Worm (Caenorhabditis elegans): ENCODE data around the gene srbc-38.

srbc-38 gene

ce11 chrV:667459-667858, 39.6 kb upstream of the srbc-38 start, which contains the start of gene nhr-180:
TSS of gene nhr-180 (minus strand) at chrV:667510.
- TF ChIP-seq nhr-80 (tag; optimal IDR thresholded peaks at IDR 0.05) (peak; percentile 58), attf-5 (GFP tag; optimal IDR thresholded peaks at IDR 0.05) (peak; percentile 23), hmg-1.2 (GFP tag; IDR thresholded peaks at IDR 0.05) (peak; percentile 47; the same call in 1 of the 2 replicates), Y56A3A.18 (GFP tag; IDR thresholded peaks at IDR 0.05) (no peak)

- TF ChIP-seq attf-6 (GFP tag; IDR thresholded peaks at IDR 0.05) (no peak), rec-8 (tag; optimal IDR thresholded peaks at IDR 0.05) (no peak), him-1 (tag; optimal IDR thresholded peaks at IDR 0.05) (no peak), nhr-80 (tag; optimal IDR thresholded peaks at IDR 0.05) (no peak), F33H1.4 (GFP tag; IDR thresholded peaks at IDR 0.05) (no peak), lir-1 (GFP tag; conservative IDR thresholded peaks at IDR 0.05) (no peak), tbx-9 (tag; optimal IDR thresholded peaks at IDR 0.05; ENCODE audit: borderline replicate concordance) (no peak), D2030.7 (GFP tag; IDR thresholded peaks at IDR 0.05) (no peak), ceh-27 (GFP tag; optimal IDR thresholded peaks at IDR 0.05) (no peak), ztf-3 (GFP tag; optimal IDR thresholded peaks at IDR 0.05) (no peak), ztf-28 (GFP tag; IDR thresholded peaks at IDR 0.05) (no peak), attf-3 (GFP tag; conservative IDR thresholded peaks at IDR 0.05) (no peak), zim-3 (tag; optimal IDR thresholded peaks at IDR 0.05) (no peak), xnd-1 (tag; optimal IDR thresholded peaks at IDR 0.05) (no peak)
Measured at ce11 chrV:671342-671741, 35.7 kb upstream of the srbc-38 start, which contains the start of gene sru-24. TSS of gene sru-24 (minus strand) at chrV:671442.

- TF ChIP-seq madf-3 (GFP tag; IDR thresholded peaks at IDR 0.05) (no peak), hsf-1 (GFP tag; IDR thresholded peaks at IDR 0.05) (no peak), egrh-3 (GFP tag; IDR thresholded peaks at IDR 0.05) (no peak), him-1 (tag; optimal IDR thresholded peaks at IDR 0.05) (no peak), ccch-3 (GFP tag; optimal IDR thresholded peaks at IDR 0.05) (no peak)
Measured at ce11 chrV:674213-674612, 32.8 kb upstream of the srbc-38 start, which contains the start of gene sru-25. TSS of gene sru-25 (minus strand) at chrV:674313.

ce11 chrV:676090-676489, 30.9 kb upstream of the srbc-38 start:
- TF ChIP-seq zfh-2 (GFP tag; conservative IDR thresholded peaks at IDR 0.05) (0 out of 2 replicates have a peak, but pooled peaks have one; percentile 42), F57A8.1 (GFP tag; optimal IDR thresholded peaks at IDR 0.05) (no peak), ceh-40 (GFP tag; IDR thresholded peaks at IDR 0.05) (no peak), hmg-1.2 (GFP tag; IDR thresholded peaks at IDR 0.05) (no peak), F52B5.7 (tag; optimal IDR thresholded peaks at IDR 0.05) (no peak), D2030.7 (GFP tag; IDR thresholded peaks at IDR 0.05) (no peak), hsf-1 (GFP tag; IDR thresholded peaks at IDR 0.05) (no peak), snpc-1.1 (tag; optimal IDR thresholded peaks at IDR 0.05; ENCODE audit: insufficient read depth) (peak; percentile 54), ceh-58 (GFP tag; IDR thresholded peaks at IDR 0.05) (no peak), hlh-26 (GFP tag; conservative IDR thresholded peaks at IDR 0.05) (no peak), sptf-2 (GFP tag; optimal IDR thresholded peaks at IDR 0.05) (no peak), F22D6.2 (tag; optimal IDR thresholded peaks at IDR 0.05) (no peak), nhr-120 (GFP tag; IDR thresholded peaks at IDR 0.05) (no peak), Y53F4B.3 (GFP tag; IDR thresholded peaks at IDR 0.05) (no peak), Y56A3A.18 (GFP tag; IDR thresholded peaks at IDR 0.05) (no peak), attf-6 (GFP tag; IDR thresholded peaks at IDR 0.05) (no peak), pbrm-1 (GFP tag; IDR thresholded peaks at IDR 0.05) (no peak), xnd-1 (tag; optimal IDR thresholded peaks at IDR 0.05) (no peak), snpc-4 (GFP tag; optimal IDR thresholded peaks at IDR 0.05) (no peak), snpc-4 (tag; optimal IDR thresholded peaks at IDR 0.05) (peak in 2 of 4 experiments; percentile 78 to 88), lin-54 (GFP tag; optimal IDR thresholded peaks at IDR 0.05) (no peak), snpc-1.3 (tag; optimal IDR thresholded peaks at IDR 0.05; ENCODE audit: insufficient read depth) (no peak)
